Fruit fly (Drosophila melanogaster) whole organism, embryonic: ENCODE results near the gene CG7903.

ENCODE experiments used
- ATbp ChIP-seq: fragments of 200-800 bp; sonication (Bioruptor generic); optimal IDR thresholded peaks from 2 replicates; lab custom pipeline; 2017; ENCODE audit warnings: missing biosample characterization, mild to moderate bottlenecking, missing genetic modification characterization, missing genetic modification reagents
- Asciz ChIP-seq: fragments of 200-800 bp; sonication (Bioruptor generic); optimal IDR thresholded peaks from 2 replicates; lab custom pipeline; 2017; ENCODE audit warnings: missing biosample characterization, mild to moderate bottlenecking, missing genetic modification characterization, missing genetic modification reagents
- Awh ChIP-seq: fragments of 200-800 bp; sonication (Bioruptor generic); IDR thresholded peaks from 2 replicates; pipeline ENCODE4, ENCODE4 v1.3.6; 2022; ENCODE audit warnings: missing biosample characterization, missing genetic modification characterization
- CG10147 ChIP-seq: fragments of 200-800 bp; sonication (Bioruptor generic); optimal IDR thresholded peaks from 2 replicates; lab custom pipeline; 2019; ENCODE audit warnings: missing biosample characterization, mild to moderate bottlenecking, missing genetic modification characterization, moderate library complexity
- CG11456 ChIP-seq: fragments of 200-800 bp; sonication (Bioruptor generic); IDR thresholded peaks from 3 replicates; pipeline ENCODE4 v1.3.6; 2022; ENCODE audit warnings: missing biosample characterization, missing genetic modification characterization
- CG11504 ChIP-seq: fragments of 200-800 bp; sonication (Bioruptor generic); optimal IDR thresholded peaks from 3 replicates; lab custom pipeline; 2019; ENCODE audit warnings: missing biosample characterization, mild to moderate bottlenecking, missing genetic modification characterization, moderate library complexity
- CG12155 ChIP-seq: fragments of 200-800 bp; sonication (Bioruptor generic); optimal IDR thresholded peaks from 3 replicates; lab custom pipeline; 2016; ENCODE audit warnings: missing biosample characterization, missing genetic modification characterization
- CG12299 ChIP-seq: fragments of 200-800 bp; sonication (Bioruptor generic); optimal IDR thresholded peaks from 2 replicates; lab custom pipeline; 2018; ENCODE audit warnings: missing biosample characterization, mild to moderate bottlenecking, missing genetic modification characterization
- CG12391 ChIP-seq: fragments of 200-800 bp; sonication (Bioruptor generic); optimal IDR thresholded peaks from 3 replicates; lab custom pipeline; 2018; ENCODE audit warnings: missing biosample characterization, mild to moderate bottlenecking, missing genetic modification characterization, moderate library complexity
- CG13123 ChIP-seq: fragments of 200-800 bp; sonication (Bioruptor generic); optimal IDR thresholded peaks from 2 replicates; lab custom pipeline; 2016; ENCODE audit warnings: missing biosample characterization, missing genetic modification characterization
- CG13424 ChIP-seq: fragments of 200-800 bp; sonication (Bioruptor generic); optimal IDR thresholded peaks from 2 replicates; lab custom pipeline; 2019; ENCODE audit warnings: missing biosample characterization, mild to moderate bottlenecking, missing genetic modification characterization, moderate library complexity
- CG15073 ChIP-seq: fragments of 200-800 bp; sonication (Bioruptor generic); optimal IDR thresholded peaks from 2 replicates; lab custom pipeline; 2016; ENCODE audit warnings: missing biosample characterization, missing genetic modification characterization
- CG16863 ChIP-seq: fragments of 200-800 bp; sonication (Bioruptor generic); optimal IDR thresholded peaks from 3 replicates; lab custom pipeline; 2016; ENCODE audit warnings: missing biosample characterization, missing genetic modification characterization
- CG17359 ChIP-seq: fragments of 200-800 bp; sonication (Bioruptor generic); optimal IDR thresholded peaks from 3 replicates; lab custom pipeline; 2018; ENCODE audit warnings: missing biosample characterization, mild to moderate bottlenecking, missing genetic modification characterization, moderate library complexity
- CG17361 ChIP-seq: fragments of 200-800 bp; sonication (Bioruptor generic); IDR thresholded peaks from 3 replicates; pipeline ENCODE4 v1.3.6; 2022; ENCODE audit warnings: missing biosample characterization, missing genetic modification characterization
- CG1792 ChIP-seq: fragments of 200-800 bp; sonication (Bioruptor generic); optimal IDR thresholded peaks from 2 replicates; lab custom pipeline; 2016; ENCODE audit warnings: missing biosample characterization, missing genetic modification characterization
- CG18262 ChIP-seq: fragments of 200-800 bp; optimal IDR thresholded peaks from 3 replicates; lab custom pipeline; 2019; ENCODE audit warnings: missing biosample characterization, mild to moderate bottlenecking, missing genetic modification characterization, moderate library complexity
- CG2120 ChIP-seq: fragments of 200-800 bp; sonication (Bioruptor generic); optimal IDR thresholded peaks from 3 replicates; lab custom pipeline; 2016; ENCODE audit warnings: missing biosample characterization, missing genetic modification characterization
- CG32767 ChIP-seq: fragments of 200-800 bp; sonication (Bioruptor generic); IDR thresholded peaks from 2 replicates; pipeline ENCODE4 v1.3.6; 2022; ENCODE audit warnings: missing biosample characterization, missing genetic modification characterization
- CG34224 ChIP-seq: fragments of 200-800 bp; sonication (Bioruptor generic); IDR thresholded peaks from 3 replicates; pipeline ENCODE4 v1.3.6; 2022; ENCODE audit warnings: missing biosample characterization, missing genetic modification characterization; ENCODE audit not compliant: partially characterized antibody
- CG6689 ChIP-seq: fragments of 200-800 bp; sonication (Bioruptor generic); IDR thresholded peaks from 2 replicates; pipeline ENCODE4 v1.3.6; 2022; ENCODE audit warnings: missing biosample characterization, missing genetic modification characterization
- CG7839 ChIP-seq: fragments of 200-800 bp; sonication (Bioruptor generic); optimal IDR thresholded peaks from 3 replicates; lab custom pipeline; 2018; ENCODE audit warnings: missing biosample characterization, mild to moderate bottlenecking, missing genetic modification characterization, moderate library complexity
- CG8924 ChIP-seq: fragments of 200-800 bp; optimal IDR thresholded peaks from 3 replicates; lab custom pipeline; 2019; ENCODE audit warnings: missing biosample characterization, mild to moderate bottlenecking, missing genetic modification characterization, moderate library complexity
- CG9437 ChIP-seq: fragments of 200-800 bp; sonication (Bioruptor generic); optimal IDR thresholded peaks from 2 replicates; lab custom pipeline; 2018; ENCODE audit warnings: missing biosample characterization, mild to moderate bottlenecking, missing genetic modification characterization
- CoRest ChIP-seq: fragments of 200-800 bp; sonication (Bioruptor generic); optimal IDR thresholded peaks from 3 replicates; lab custom pipeline; 2018; ENCODE audit warnings: missing biosample characterization, mild to moderate bottlenecking, missing genetic modification characterization, moderate library complexity
- Dek ChIP-seq: fragments of 200-800 bp; sonication (Bioruptor generic); optimal IDR thresholded peaks from 3 replicates; lab custom pipeline; 2019; ENCODE audit warnings: missing biosample characterization, mild to moderate bottlenecking, missing genetic modification characterization, moderate library complexity
- Doc3 ChIP-seq: fragments of 200-800 bp; sonication (Bioruptor generic); IDR thresholded peaks from 3 replicates; pipeline ENCODE4 v1.3.6; 2022; ENCODE audit warnings: missing biosample characterization, missing genetic modification characterization; ENCODE audit not compliant: partially characterized antibody
- Med ChIP-seq: fragments of 200-800 bp; sonication (Bioruptor generic); peaks from one replicate; lab custom pipeline; 2016; ENCODE audit warnings: missing biosample characterization, missing genetic modification characterization, mild to moderate bottlenecking, inconsistent platforms, moderate library complexity
- Meics ChIP-seq: fragments of 200-800 bp; sonication (Bioruptor generic); optimal IDR thresholded peaks from 2 replicates; lab custom pipeline; 2017; ENCODE audit warnings: missing biosample characterization, mild to moderate bottlenecking, missing genetic modification characterization
- Ptx1 ChIP-seq: fragments of 200-800 bp; sonication (Bioruptor generic); IDR thresholded peaks from 2 replicates; pipeline ENCODE4 v1.3.6; 2022; ENCODE audit warnings: missing biosample characterization, missing genetic modification characterization
- Ravus ChIP-seq: fragments of 200-800 bp; sonication (Bioruptor generic); IDR thresholded peaks from 2 replicates; pipeline ENCODE4 v1.3.6; 2022; ENCODE audit warnings: missing biosample characterization, missing genetic modification characterization
- Side ChIP-seq: fragments of 200-800 bp; sonication (Bioruptor generic); optimal IDR thresholded peaks from 2 replicates; lab custom pipeline; 2016; ENCODE audit warnings: missing biosample characterization, missing genetic modification characterization
- Sry-δ ChIP-seq: fragments of 200-800 bp; sonication (Bioruptor generic); optimal IDR thresholded peaks from 2 replicates; lab custom pipeline; 2016; ENCODE audit warnings: missing biosample characterization, missing genetic modification characterization
- Ssrp ChIP-seq: fragments of 200-800 bp; sonication (Bioruptor generic); optimal IDR thresholded peaks from 2 replicates; lab custom pipeline; 2018; ENCODE audit warnings: missing biosample characterization, mild to moderate bottlenecking, missing genetic modification characterization, moderate library complexity
- Usf ChIP-seq: fragments of 200-800 bp; sonication (Bioruptor generic); optimal IDR thresholded peaks from 2 replicates; lab custom pipeline; 2017; ENCODE audit warnings: missing genotype, missing biosample characterization, missing genetic modification characterization
- YL-1 ChIP-seq: fragments of 200-800 bp; sonication (Bioruptor generic); optimal IDR thresholded peaks from 3 replicates; lab custom pipeline; 2017; ENCODE audit warnings: missing biosample characterization, mild to moderate bottlenecking, missing genetic modification characterization
- ap ChIP-seq: fragments of 200-800 bp; sonication (Bioruptor generic); IDR thresholded peaks from 2 replicates; pipeline ENCODE4 v1.3.6; 2022; ENCODE audit warnings: missing biosample characterization, missing genetic modification characterization
- bsh ChIP-seq, 2 experiments: fragments of 200-800 bp; sonication (Bioruptor generic); optimal IDR thresholded peaks; 2 replicates each; lab custom pipeline; 2017 to 2018; ENCODE audit warnings: mild to moderate bottlenecking in 2 of 2, missing biosample characterization in 2 of 2, missing genetic modification characterization in 2 of 2, moderate library complexity in 1 of 2
- crc ChIP-seq: fragments of 200-800 bp; sonication (Bioruptor generic); optimal IDR thresholded peaks from 2 replicates; lab custom pipeline; 2016; ENCODE audit warnings: missing biosample characterization, missing genetic modification characterization
- croc ChIP-seq: fragments of 200-800 bp; sonication (Bioruptor generic); conservative IDR thresholded peaks from 3 replicates; pipeline ENCODE4 v1.3.6; 2022; ENCODE audit warnings: missing biosample characterization, missing genetic modification characterization
- dmrt99B ChIP-seq: fragments of 200-800 bp; sonication (Bioruptor generic); optimal IDR thresholded peaks from 2 replicates; lab custom pipeline; 2018; ENCODE audit warnings: missing biosample characterization, mild to moderate bottlenecking, missing genetic modification characterization, moderate library complexity
- fd96Cb ChIP-seq: fragments of 200-800 bp; sonication (Bioruptor generic); optimal IDR thresholded peaks from 2 replicates; lab custom pipeline; 2018; ENCODE audit warnings: missing biosample characterization, mild to moderate bottlenecking, missing genetic modification characterization, moderate library complexity
- grau ChIP-seq: fragments of 200-800 bp; optimal IDR thresholded peaks from 3 replicates; lab custom pipeline; 2019; ENCODE audit warnings: missing biosample characterization, mild to moderate bottlenecking, missing genetic modification characterization, moderate library complexity
- lab ChIP-seq: fragments of 200-800 bp; sonication (Bioruptor generic); optimal IDR thresholded peaks from 3 replicates; lab custom pipeline; 2017; ENCODE audit warnings: missing biosample characterization, missing genetic modification characterization, mild to moderate bottlenecking, moderate library complexity, missing genetic modification reagents
- org-1 ChIP-seq: fragments of 200-800 bp; sonication (Bioruptor generic); optimal IDR thresholded peaks from 2 replicates; lab custom pipeline; 2017; ENCODE audit warnings: missing biosample characterization, missing genetic modification characterization
- phol ChIP-seq: fragments of 200-800 bp; sonication (Bioruptor generic); optimal IDR thresholded peaks from 3 replicates; lab custom pipeline; 2018; ENCODE audit warnings: missing biosample characterization, mild to moderate bottlenecking, missing genetic modification characterization, moderate library complexity
- ranshi ChIP-seq: fragments of 200-800 bp; sonication (Bioruptor generic); IDR thresholded peaks from 2 replicates; pipeline ENCODE4 v1.3.6; 2022; ENCODE audit warnings: missing biosample characterization, missing genetic modification characterization
- tin ChIP-seq: fragments of 200-800 bp; sonication (Bioruptor generic); optimal IDR thresholded peaks from 3 replicates; lab custom pipeline; 2016; ENCODE audit warnings: missing biosample characterization, missing genetic modification characterization
- tna ChIP-seq: fragments of 200-800 bp; sonication (Bioruptor generic); IDR thresholded peaks from 2 replicates; pipeline ENCODE4 v1.3.6; 2022; ENCODE audit warnings: missing biosample characterization, missing genetic modification characterization; ENCODE audit not compliant: partially characterized antibody
- zf30C ChIP-seq: fragments of 200-800 bp; sonication (Bioruptor generic); optimal IDR thresholded peaks from 3 replicates; lab custom pipeline; 2018; ENCODE audit warnings: missing biosample characterization, mild to moderate bottlenecking, missing genetic modification characterization

The CG7903 gene

DNA sequence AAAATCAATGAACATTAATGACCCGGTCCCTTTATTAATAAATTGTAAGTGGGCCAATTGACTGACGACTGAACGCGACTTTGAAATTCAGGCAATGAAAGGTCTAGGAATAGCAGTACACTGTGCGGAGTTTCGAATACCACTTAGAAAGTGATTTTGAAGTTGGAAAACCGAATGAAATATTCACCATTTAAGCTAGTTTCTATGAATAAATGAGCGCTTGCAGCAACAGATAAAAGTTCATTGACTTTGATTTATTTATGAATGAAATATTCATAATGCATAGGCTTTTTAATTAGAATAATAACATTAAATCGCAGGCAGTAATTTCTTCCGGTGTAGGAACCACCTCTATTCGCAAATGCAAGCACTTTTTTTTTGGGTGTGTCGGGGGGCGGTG is 26.0 kb upstream of the CG7903 start (continued):
- no peak for TF ChIP-seq croc (GFP tag; lab: Robert Waterston, UW)
- TF ChIP-seq Awh = 0 out of 2 replicates have a peak, but pooled peaks have one; percentile 46
- peak; percentile 22 for TF ChIP-seq CG7839 (tag; lab: Kevin White, UChicago)
- peak; percentile 43 for TF ChIP-seq fd96Cb (tag; lab: Kevin White, UChicago)
- TF ChIP-seq CG34224 = no peak
- peak; percentile 45 for TF ChIP-seq ATbp (GFP tag; lab: Kevin White, UChicago)
- no peak for TF ChIP-seq tin (GFP tag; lab: Kevin White, UChicago)
- no peak for TF ChIP-seq Doc3 (GFP tag; lab: Robert Waterston, UW)
- peak; percentile 8 for TF ChIP-seq org-1 (GFP tag; lab: Kevin White, UChicago)
- TF ChIP-seq Dek (tag; lab: Kevin White, UChicago) = peak; percentile 8
- peak; percentile 6 for TF ChIP-seq CoRest (tag; lab: Kevin White, UChicago)
- TF ChIP-seq Meics (GFP tag; lab: Kevin White, UChicago) = peak; percentile 37
- no peak for TF ChIP-seq Asciz
- TF ChIP-seq CG6689 (GFP tag; lab: Robert Waterston, UW) = peak; percentile 44; the same call in 1 of the 2 replicates
- no peak for TF ChIP-seq CG9437 (GFP tag; lab: Kevin White, UChicago)
- TF ChIP-seq CG10147 = no peak
- TF ChIP-seq Ssrp (tag; lab: Kevin White, UChicago) = peak; percentile 40
- no peak for TF ChIP-seq crc
- TF ChIP-seq Sry-δ (GFP tag; lab: Kevin White, UChicago) = no peak
- TF ChIP-seq tna (GFP tag; lab: Robert Waterston, UW) = no peak
- TF ChIP-seq bsh (GFP tag; optimal IDR thresholded peaks at IDR 0.05; lab: Kevin White, UChicago) = peak in 1 of 2 experiments; percentile 29
- TF ChIP-seq CG12299 (tag; lab: Kevin White, UChicago) = no peak
- peak; percentile 10 for TF ChIP-seq CG12155 (GFP tag; lab: Kevin White, UChicago)
- no peak for TF ChIP-seq Side (GFP tag; lab: Kevin White, UChicago)
- TF ChIP-seq CG8924 = peak; percentile 8
- TF ChIP-seq ranshi (GFP tag; lab: Robert Waterston, UW) = peak; percentile 9; the same call in 1 of the 2 replicates
- peak; percentile 30 for TF ChIP-seq phol
- TF ChIP-seq Usf (GFP tag; lab: Kevin White, UChicago) = no peak
- TF ChIP-seq dmrt99B (tag; lab: Kevin White, UChicago) = peak; percentile 43
- TF ChIP-seq CG11504 (tag; lab: Kevin White, UChicago) = peak; percentile 53
- 0 out of 2 replicates have a peak, but pooled peaks have one; percentile 31 for TF ChIP-seq Ptx1 (GFP tag; lab: Robert Waterston, UW)
- peak; percentile 33 for TF ChIP-seq zf30C (GFP tag; lab: Kevin White, UChicago)
- peak; percentile 22 for TF ChIP-seq CG17359 (tag; lab: Kevin White, UChicago)
- 0 out of 3 replicates have a peak, but pooled peaks have one; percentile 16 for TF ChIP-seq CG17361 (GFP tag; lab: Robert Waterston, UW)
- TF ChIP-seq CG15073 (GFP tag; lab: Kevin White, UChicago) = no peak
- peak; percentile 22 for TF ChIP-seq Med
- no peak for TF ChIP-seq YL-1 (GFP tag; lab: Kevin White, UChicago)
- TF ChIP-seq grau (tag; lab: Kevin White, UChicago) = peak; percentile 23
- TF ChIP-seq CG13424 = peak; percentile 16
- TF ChIP-seq CG11456 (GFP tag; lab: Robert Waterston, UW) = no peak
- no peak for TF ChIP-seq CG32767
- TF ChIP-seq CG2120 = peak; percentile 10
- no peak for TF ChIP-seq CG1792 (GFP tag; lab: Kevin White, UChicago)
- TF ChIP-seq CG12391 (tag; lab: Kevin White, UChicago) = peak; percentile 30
- no peak for TF ChIP-seq CG13123 (GFP tag; lab: Kevin White, UChicago)
- TF ChIP-seq Ravus (GFP tag; lab: Robert Waterston, UW) = no peak
- TF ChIP-seq CG16863 = no peak
- peak; percentile 32 for TF ChIP-seq CG18262 (tag; lab: Kevin White, UChicago)
- TF ChIP-seq lab = peak; percentile 13
- 0 out of 2 replicates have a peak, but pooled peaks have one; percentile 8 for TF ChIP-seq ap (GFP tag; lab: Robert Waterston, UW)
